Worm (Caenorhabditis elegans): ENCODE data around the gene pmp-2.

The pmp-2 gene

DNA sequence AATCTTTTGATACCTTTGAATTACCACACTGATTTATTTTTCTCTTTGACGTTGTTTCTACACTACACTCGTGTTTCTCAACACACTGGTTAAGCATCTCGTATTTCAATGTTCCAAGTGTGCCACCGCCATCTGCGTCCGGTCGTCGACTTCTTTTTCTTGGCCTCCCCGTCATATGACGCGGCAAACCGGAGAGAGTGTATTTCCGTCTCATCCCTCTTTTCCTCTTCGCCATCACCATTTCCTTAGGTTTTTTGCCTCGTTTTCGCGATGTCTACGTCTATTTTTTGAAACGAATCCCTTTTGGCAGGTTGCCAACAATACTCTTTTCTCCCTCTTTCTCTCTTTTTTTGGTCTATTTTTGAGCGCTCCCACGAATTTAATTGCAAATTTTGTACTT, 48.6 kb downstream of the pmp-2 start (continued):
- TF ChIP-seq lir-3 (tag; optimal IDR thresholded peaks at IDR 0.05; ENCODE audit: poor library complexity) (no peak), unc-86 (tag; optimal IDR thresholded peaks at IDR 0.05) (peak; percentile 15), xbp-1 (tag; optimal IDR thresholded peaks at IDR 0.05) (peak; percentile 43), aha-1 (tag; optimal IDR thresholded peaks at IDR 0.05) (no peak), lsy-2 (tag; optimal IDR thresholded peaks at IDR 0.05) (peak; percentile 47 to 63), nhr-84 (tag; optimal IDR thresholded peaks at IDR 0.05) (no peak), ceh-63 (GFP tag; optimal IDR thresholded peaks at IDR 0.05) (no peak), Y116A8C.19 (tag; optimal IDR thresholded peaks at IDR 0.05; ENCODE audit: borderline replicate concordance) (no peak), ztf-4 (tag; optimal IDR thresholded peaks at IDR 0.05) (peak; percentile 52), nhr-77 (tag; optimal IDR thresholded peaks at IDR 0.05) (peak; percentile 1), ceh-90 (tag; optimal IDR thresholded peaks at IDR 0.05) (no peak), sptf-1 (tag; optimal IDR thresholded peaks at IDR 0.05) (no peak), tbx-2 (tag; optimal IDR thresholded peaks at IDR 0.05) (peak; percentile 46), hlh-4 (tag; optimal IDR thresholded peaks at IDR 0.05) (no peak), aly-2 (tag; optimal IDR thresholded peaks at IDR 0.05) (no peak), sox-4 (tag; optimal IDR thresholded peaks at IDR 0.05) (no peak), fos-1 (tag; optimal IDR thresholded peaks at IDR 0.05) (no peak), nhr-71 (tag; optimal IDR thresholded peaks at IDR 0.05) (peak; percentile 79), F16B12.6 (tag; optimal IDR thresholded peaks at IDR 0.05) (no peak), nhr-90 (tag; optimal IDR thresholded peaks at IDR 0.05; ENCODE audit: poor library complexity) (peak; percentile 31), sup-37 (GFP tag; optimal IDR thresholded peaks at IDR 0.05) (peak; percentile 27), ces-1 (GFP tag; optimal IDR thresholded peaks at IDR 0.05) (no peak), efl-1 (optimal IDR thresholded peaks at IDR 0.05) (peak; percentile 19 to 35), efl-1 (GFP tag; optimal IDR thresholded peaks at IDR 0.05 in 1 of 2) (peak in 1 of 2 experiments; percentile 83), egl-27 (tag; optimal IDR thresholded peaks at IDR 0.05) (peak in 1 of 2 experiments; percentile 62), nhr-11 (tag; optimal IDR thresholded peaks at IDR 0.05) (no peak), zip-4 (GFP tag; optimal IDR thresholded peaks at IDR 0.05) (no peak), egl-13 (tag; optimal IDR thresholded peaks at IDR 0.05) (peak; percentile 82), ama-1 (optimal IDR thresholded peaks at IDR 0.05) (no peak), ceh-88 (GFP tag; IDR thresholded peaks at IDR 0.05) (no peak; the same call in 1 of the 2 replicates), pax-3 (tag; optimal IDR thresholded peaks at IDR 0.05) (no peak), elt-3 (tag; optimal IDR thresholded peaks at IDR 0.05) (no peak), efl-3 (GFP tag; optimal IDR thresholded peaks at IDR 0.05) (no peak), tlp-1 (tag; optimal IDR thresholded peaks at IDR 0.05) (no peak), hlh-17 (GFP tag; optimal IDR thresholded peaks at IDR 0.05; ENCODE audit: borderline replicate concordance) (no peak), nhr-76 (tag; optimal IDR thresholded peaks at IDR 0.05) (no peak), C04F5.9 (tag; optimal IDR thresholded peaks at IDR 0.05) (no peak), lin-13 (GFP tag; optimal IDR thresholded peaks at IDR 0.05) (peak; percentile 9), dsc-1 (tag; optimal IDR thresholded peaks at IDR 0.05) (peak; percentile 70)

ce11 chrII:6838270-6838878, 49.2 kb downstream of the pmp-2 start:
- peak; percentile 67 for TF ChIP-seq blmp-1 (tag; optimal IDR thresholded peaks at IDR 0.05)
- TF ChIP-seq nhr-77 (tag; optimal IDR thresholded peaks at IDR 0.05): no peak
- TF ChIP-seq tbx-2 (tag; optimal IDR thresholded peaks at IDR 0.05): peak; percentile 47
- no peak for TF ChIP-seq nhr-237 (tag; optimal IDR thresholded peaks at IDR 0.05)
- TF ChIP-seq F16B12.6 (tag; optimal IDR thresholded peaks at IDR 0.05): no peak
- peak; percentile 41 for TF ChIP-seq vab-15 (tag; optimal IDR thresholded peaks at IDR 0.05)
- TF ChIP-seq nhr-20 (tag; optimal IDR thresholded peaks at IDR 0.05): no peak
- no peak for TF ChIP-seq dsc-1 (tag; optimal IDR thresholded peaks at IDR 0.05)
- no peak for TF ChIP-seq unc-98 (GFP tag; IDR thresholded peaks at IDR 0.05)
- TF ChIP-seq elt-2 (tag; optimal IDR thresholded peaks at IDR 0.05): no peak
- peak; percentile 72 to 84 for TF ChIP-seq egl-27 (tag; optimal IDR thresholded peaks at IDR 0.05)
- TF ChIP-seq rnt-1 (tag; optimal IDR thresholded peaks at IDR 0.05): no peak
- no peak for TF ChIP-seq tlp-1 (tag; optimal IDR thresholded peaks at IDR 0.05)
- TF ChIP-seq ceh-88 (GFP tag; IDR thresholded peaks at IDR 0.05): no peak
- TF ChIP-seq unc-130 (tag; optimal IDR thresholded peaks at IDR 0.05): no peak
- no peak for TF ChIP-seq fkh-10 (GFP tag; optimal IDR thresholded peaks at IDR 0.05)
- peak; percentile 15 for TF ChIP-seq nhr-71 (tag; optimal IDR thresholded peaks at IDR 0.05)
- TF ChIP-seq fos-1 (tag; optimal IDR thresholded peaks at IDR 0.05): no peak
- no peak for TF ChIP-seq aha-1 (tag; optimal IDR thresholded peaks at IDR 0.05)
- no peak for TF ChIP-seq pax-3 (tag; optimal IDR thresholded peaks at IDR 0.05)
- peak; percentile 0 for TF ChIP-seq mep-1 (tag; optimal IDR thresholded peaks at IDR 0.05)
- peak; percentile 58 for TF ChIP-seq ceh-8 (GFP tag; optimal IDR thresholded peaks at IDR 0.05)
- no peak for TF ChIP-seq sptf-1 (tag; optimal IDR thresholded peaks at IDR 0.05)
- TF ChIP-seq pqm-1 (tag; optimal IDR thresholded peaks at IDR 0.05): no peak
- peak; percentile 41 for TF ChIP-seq fkh-8 (tag; optimal IDR thresholded peaks at IDR 0.05)
- TF ChIP-seq unc-86 (tag; optimal IDR thresholded peaks at IDR 0.05): no peak
- TF ChIP-seq ama-1 (optimal IDR thresholded peaks at IDR 0.05): no peak
